Worm (Caenorhabditis elegans): Measurements from ENCODE around the gene srz-83.
A peak's percentile ranks its signal among the peaks of the same experiment; 100 is the strongest.

- TF ChIP-seq cog-1 (tag; optimal IDR thresholded peaks at IDR 0.05) (no peak), ztf-29 (GFP tag; IDR thresholded peaks at IDR 0.05) (no peak), flt-1 (GFP tag; IDR thresholded peaks at IDR 0.05) (peak; percentile 28; the same call in 1 of the 2 replicates), ref-1 (GFP tag; conservative IDR thresholded peaks at IDR 0.05) (0 out of 2 replicates have a peak, but pooled peaks have one; percentile 19), tab-1 (GFP tag; IDR thresholded peaks at IDR 0.05) (no peak), med-1 (GFP tag; optimal IDR thresholded peaks at IDR 0.05; ENCODE audit: insufficient read depth) (no peak)
Observed at ce11 chrIV:3505940-3506339, 1.7 kb downstream of the srz-83 start.

Measured in whole organism, midembryonic.